Fruit fly (Drosophila melanogaster): ENCODE results near the gene CycG.

dm6 chr3R:31616001-31616400 lies 3.5 kb upstream of the CycG start, which contains the start of the genes Mnat9 and CG1792:
- TF ChIP-seq insv (optimal IDR thresholded peaks at IDR 0.05) (no peak), psq (optimal IDR thresholded peaks at IDR 0.05) (no peak), Sin3A (optimal IDR thresholded peaks at IDR 0.05) (no peak)

Data from Kc167 (cell line).